Fruit fly (Drosophila melanogaster) Kc167 (cell line): ENCODE results near the gene Vajk1.

Experiments used
- Myc ChIP-seq: fragments of >200 bp; optimal IDR thresholded peaks from 2 replicates; lab custom pipeline; 2017; ENCODE audit warnings: missing external identifiers
- Sin3A ChIP-seq: fragments of >200 bp; optimal IDR thresholded peaks from 2 replicates; lab custom pipeline; 2018; ENCODE audit warnings: missing external identifiers
- h ChIP-seq: fragments of >200 bp; optimal IDR thresholded peaks from 3 replicates; lab custom pipeline; 2018; ENCODE audit warnings: missing external identifiers
- insv ChIP-seq: fragments of >200 bp; optimal IDR thresholded peaks from 3 replicates; lab custom pipeline; 2018; ENCODE audit warnings: missing external identifiers
- psq ChIP-seq: fragments of >200 bp; optimal IDR thresholded peaks from 2 replicates; lab custom pipeline; 2017; ENCODE audit warnings: missing external identifiers
- ttk ChIP-seq: sonication (Bioruptor generic); optimal IDR thresholded peaks from 2 replicates; lab custom pipeline; 2017; ENCODE audit warnings: missing external identifiers

The Vajk1 gene

dm6 chr2L:13923453-13923852 is at the start of gene Vajk1:
Gene Vajk1 (minus strand): TSS chr2L:13923553.
- TF ChIP-seq ttk (lab: Kevin White, UChicago) (no peak), h (lab: Kevin White, UChicago) (no peak), insv (no peak), Myc (no peak), Sin3A (no peak), psq (lab: Kevin White, UChicago) (no peak)

DNA sequence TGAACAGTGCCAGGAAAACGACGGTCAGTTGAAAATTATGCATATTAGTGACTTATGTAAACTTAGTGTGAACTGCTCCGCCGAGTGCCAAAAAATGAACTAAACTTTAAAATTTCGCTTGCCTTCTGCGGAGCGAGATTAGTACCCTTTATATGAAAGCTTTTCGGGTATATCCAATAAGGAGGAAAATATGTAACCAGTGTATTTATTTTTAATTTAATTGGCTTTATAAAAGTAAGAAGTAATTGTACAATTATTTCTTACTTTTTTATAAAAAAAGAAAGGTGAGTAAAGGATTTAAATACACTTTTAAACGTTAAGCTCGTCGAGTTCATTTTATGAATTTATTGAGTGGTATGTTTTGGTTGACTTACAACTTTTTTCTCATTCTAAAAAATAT is 49.5 kb upstream of the Vajk1 start, which contains the start of gene He:
He (minus strand) TSS at position 101 of the 400 bp plus-strand sequence.
- no peak for TF ChIP-seq psq (lab: Kevin White, UChicago)

dm6 chr2L:13969876-13970275 is 46.5 kb upstream of the Vajk1 start, which contains the start of the genes NimB4 and NimB5:
Gene NimB4 (minus strand): TSS chr2L:13969976.
Gene NimB5 (plus strand): TSS chr2L:13970177.
- TF ChIP-seq Myc (no peak), Sin3A (no peak), h (lab: Kevin White, UChicago) (no peak), psq (lab: Kevin White, UChicago) (no peak), insv (no peak), ttk (lab: Kevin White, UChicago) (no peak)

DNA sequence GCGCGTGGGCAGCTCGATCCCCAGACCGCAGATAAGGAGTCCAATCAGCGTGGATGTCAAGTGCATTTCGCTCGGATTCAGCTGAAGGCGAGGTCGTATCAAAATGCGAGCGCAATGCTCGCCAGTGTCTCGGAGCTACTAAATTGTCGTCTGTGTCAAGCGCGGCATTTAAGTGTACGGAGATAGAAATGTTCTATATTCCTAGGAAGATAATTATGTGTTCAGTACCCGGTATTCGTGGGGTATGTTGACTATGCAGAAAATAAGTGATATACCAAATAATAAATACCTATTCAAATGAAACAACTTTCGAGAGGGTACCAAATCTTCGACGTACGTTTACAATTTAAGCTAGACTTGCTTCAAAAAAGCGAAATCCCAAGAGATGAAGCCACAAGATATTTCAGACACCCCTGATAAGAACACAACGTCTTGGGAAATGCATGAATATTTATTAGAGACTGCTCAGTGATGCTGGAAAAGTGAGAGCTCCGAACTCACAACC is 44.5 kb upstream of the Vajk1 start, which contains the start of gene NimB3:
NimB3 (minus strand) TSS at position 140 of the 505 bp plus-strand sequence.
- TF ChIP-seq h (lab: Kevin White, UChicago): no peak
- TF ChIP-seq insv: no peak
- no peak for TF ChIP-seq Myc
- TF ChIP-seq psq (lab: Kevin White, UChicago): no peak
- no peak for TF ChIP-seq Sin3A

dm6 chr2L:13966732-13967316 is 43.5 kb upstream of the Vajk1 start, which contains the start of gene NimB2:
Gene NimB2 (minus strand): TSS chr2L:13967018.
- no peak for TF ChIP-seq Myc
- TF ChIP-seq ttk (lab: Kevin White, UChicago): no peak
- TF ChIP-seq insv: no peak
- TF ChIP-seq h (lab: Kevin White, UChicago): no peak
- no peak for TF ChIP-seq Sin3A
- TF ChIP-seq psq (lab: Kevin White, UChicago): no peak

dm6 chr2L:13963467-13964122 is 40.2 kb upstream of the Vajk1 start, which contains the start of gene NimB1:
Gene NimB1 (plus strand): TSS chr2L:13963507.
- TF ChIP-seq Sin3A (no peak), Myc (no peak), h (lab: Kevin White, UChicago) (no peak), psq (lab: Kevin White, UChicago) (no peak), ttk (lab: Kevin White, UChicago) (no peak), insv (no peak)

dm6 chr2L:13960399-13960798 is 37.0 kb upstream of the Vajk1 start:
- TF ChIP-seq Myc (no peak), ttk (lab: Kevin White, UChicago) (no peak), psq (lab: Kevin White, UChicago) (no peak), Sin3A (no peak), h (lab: Kevin White, UChicago) (no peak), insv (no peak)

DNA sequence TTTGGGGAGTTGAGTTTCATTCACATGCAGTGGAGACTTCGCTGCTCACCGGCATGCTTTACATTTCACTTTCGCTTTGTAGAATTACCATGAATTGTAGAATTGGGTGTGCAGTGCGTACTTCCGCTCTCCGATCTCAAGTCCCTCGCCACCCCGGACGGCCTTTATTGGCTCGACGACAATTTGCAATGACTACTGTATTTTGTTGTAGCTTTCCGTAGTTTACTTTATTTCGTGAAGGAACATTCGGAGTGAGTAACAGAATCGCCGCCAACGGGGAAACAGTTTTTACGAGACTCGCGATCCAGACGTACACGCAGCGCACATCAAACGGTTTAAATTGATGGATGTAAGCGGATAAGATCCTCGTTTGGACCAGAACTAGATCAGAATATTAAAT is 33.9 kb upstream of the Vajk1 start, which contains the start of gene NimA:
NimA (plus strand) TSS at position 301 of the 400 bp plus-strand sequence.
- TF ChIP-seq ttk (lab: Kevin White, UChicago): no peak
- TF ChIP-seq Myc: no peak
- TF ChIP-seq h (lab: Kevin White, UChicago): no peak
- no peak for TF ChIP-seq insv
- TF ChIP-seq Sin3A: no peak
- no peak for TF ChIP-seq psq (lab: Kevin White, UChicago)

DNA sequence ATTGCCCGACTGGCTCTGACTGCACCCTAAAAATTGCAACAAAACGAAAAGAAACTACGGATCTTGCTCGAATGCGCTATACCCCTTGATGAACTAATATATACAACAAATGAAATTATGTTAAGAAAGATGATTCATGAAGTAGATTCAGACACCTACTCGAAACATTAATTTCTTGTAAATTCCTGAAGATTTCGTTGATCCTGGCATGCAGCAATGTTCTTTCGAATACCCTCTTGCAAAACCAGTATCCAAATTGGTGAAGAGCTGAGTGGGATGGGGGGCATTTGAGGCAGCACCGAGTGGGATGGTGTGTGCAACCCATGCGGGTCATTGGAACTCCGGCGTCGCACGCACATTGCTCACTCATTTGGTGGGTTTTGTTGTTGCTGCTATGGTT is 32.4 kb upstream of the Vajk1 start:
- TF ChIP-seq Myc (no peak), ttk (lab: Kevin White, UChicago) (no peak), Sin3A (no peak), h (lab: Kevin White, UChicago) (no peak), insv (no peak), psq (lab: Kevin White, UChicago) (no peak)

DNA sequence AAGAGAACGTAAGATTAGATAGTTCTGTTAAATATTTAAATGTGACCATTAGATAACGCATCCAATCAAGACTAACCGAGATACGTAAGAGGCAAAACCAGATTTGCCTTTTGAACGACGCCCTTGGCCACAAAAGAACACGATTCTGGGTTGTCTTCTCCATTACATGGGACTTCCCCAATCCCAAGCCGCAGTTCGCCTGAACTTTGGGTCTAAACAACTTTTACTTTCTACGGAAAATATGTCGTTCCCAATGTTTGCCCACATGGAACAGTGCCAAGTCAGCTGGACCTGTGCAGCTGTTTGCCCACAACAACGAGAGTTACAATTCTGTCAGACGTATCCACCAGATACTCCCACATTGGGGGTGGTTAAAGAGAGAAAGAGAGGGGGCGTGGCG is 26.4 kb upstream of the Vajk1 start:
- TF ChIP-seq Sin3A: no peak
- TF ChIP-seq Myc: no peak
- TF ChIP-seq ttk (lab: Kevin White, UChicago): no peak
- TF ChIP-seq insv: no peak
- no peak for TF ChIP-seq h (lab: Kevin White, UChicago)
- TF ChIP-seq psq (lab: Kevin White, UChicago): no peak

DNA sequence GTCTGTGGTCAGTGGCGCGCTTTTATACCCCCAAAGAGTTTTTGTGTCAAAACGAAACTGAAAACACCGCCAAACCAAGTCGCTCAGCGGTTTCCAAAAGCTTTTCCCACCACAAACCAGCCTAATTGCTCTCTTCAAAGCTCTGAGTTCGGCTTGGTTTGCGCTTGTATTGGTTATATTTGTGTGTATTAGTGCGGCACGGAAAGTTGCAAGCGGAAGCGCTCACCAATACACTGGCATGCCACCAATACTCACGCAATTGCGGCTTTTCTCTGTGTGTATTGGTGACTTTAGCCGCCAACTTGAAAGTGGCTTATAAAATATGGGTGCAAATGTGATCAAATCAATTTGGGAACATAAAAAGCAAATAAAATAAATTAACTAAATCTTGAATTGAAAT is 24.1 kb upstream of the Vajk1 start, which contains the start of gene Vajk3:
Vajk3 (minus strand) TSS at position 1 of the 400 bp plus-strand sequence.
- no peak for TF ChIP-seq insv
- TF ChIP-seq h (lab: Kevin White, UChicago): no peak
- TF ChIP-seq psq (lab: Kevin White, UChicago): no peak
- TF ChIP-seq Sin3A: no peak

- no peak for TF ChIP-seq ttk (lab: Kevin White, UChicago)
- TF ChIP-seq Sin3A: no peak
Measured at dm6 chr2L:13934542-13935065, 11.3 kb upstream of the Vajk1 start, which contains the start of gene Vajk2. Gene Vajk2 (minus strand): TSS chr2L:13934692.

- TF ChIP-seq Myc (no peak), h (lab: Kevin White, UChicago) (no peak), insv (no peak), ttk (lab: Kevin White, UChicago) (no peak), Sin3A (no peak), psq (lab: Kevin White, UChicago) (no peak)
Measured at dm6 chr2L:13931318-13931717, 8.0 kb upstream of the Vajk1 start, which contains the start of gene CG42711. Gene CG42711 (minus strand): TSS chr2L:13931362.
